Worm (Caenorhabditis elegans) whole organism, late embryonic: Measurements from ENCODE around the gene drr-2.
A peak's percentile ranks its signal among the peaks of the same experiment; 100 is the strongest.

Experiments
- C08G9.2 ChIP-seq: sonication (generic microtip); optimal IDR thresholded peaks from 2 replicates; lab custom pipeline; 2016; ENCODE audit warnings: mild to moderate bottlenecking, missing genetic modification characterization, moderate library complexity, missing compliant biosample characterization
- C38D4.7 ChIP-seq: fragments of 200-800 bp; sonication (Bioruptor generic); optimal IDR thresholded peaks from 2 replicates; lab custom pipeline; 2018; ENCODE audit warnings: mild to moderate bottlenecking, missing genetic modification characterization, moderate library complexity, missing compliant biosample characterization
- F13H6.1 ChIP-seq: sonication (generic microtip); optimal IDR thresholded peaks from 2 replicates; lab custom pipeline; 2016; ENCODE audit warnings: missing genetic modification characterization, missing compliant biosample characterization
- K02D7.2 ChIP-seq: sonication (generic microtip); optimal IDR thresholded peaks from 2 replicates; lab custom pipeline; 2017; ENCODE audit warnings: mild to moderate bottlenecking, missing genetic modification characterization, missing compliant biosample characterization
- ahr-1 ChIP-seq: sonication (generic microtip); optimal IDR thresholded peaks from 2 replicates; lab custom pipeline; 2016; ENCODE audit warnings: missing genetic modification characterization, missing compliant biosample characterization
- ceh-18 ChIP-seq: sonication (generic microtip); optimal IDR thresholded peaks from 2 replicates; lab custom pipeline; 2016; ENCODE audit warnings: missing genetic modification characterization, missing compliant biosample characterization
- ceh-2 ChIP-seq: sonication (generic microtip); optimal IDR thresholded peaks from 2 replicates; lab custom pipeline; 2016; ENCODE audit warnings: missing genotype, missing genetic modification characterization, missing compliant biosample characterization
- ceh-24 ChIP-seq: sonication (generic microtip); optimal IDR thresholded peaks from 2 replicates; lab custom pipeline; 2016; ENCODE audit warnings: mild to moderate bottlenecking, missing genetic modification characterization, missing compliant biosample characterization
- ceh-30 ChIP-seq: fragments of 150-350 bp; optimal IDR thresholded peaks from 2 replicates; lab custom pipeline; 2014; ENCODE audit warnings: missing biosample characterization, missing genetic modification characterization
- ceh-31 ChIP-seq: sonication (generic microtip); optimal IDR thresholded peaks from 2 replicates; lab custom pipeline; 2016; ENCODE audit warnings: missing genetic modification characterization, missing compliant biosample characterization
- ceh-6 ChIP-seq: fragments of 200-800 bp; sonication (Bioruptor generic); optimal IDR thresholded peaks from 2 replicates; lab custom pipeline; 2018; ENCODE audit warnings: mild to moderate bottlenecking, missing genetic modification characterization, missing compliant biosample characterization
- che-1 ChIP-seq: sonication (generic microtip); optimal IDR thresholded peaks from 2 replicates; lab custom pipeline; 2016; ENCODE audit warnings: mild to moderate bottlenecking, missing genetic modification characterization, missing compliant biosample characterization
- elt-2 ChIP-seq: sonication (generic microtip); optimal IDR thresholded peaks from 2 replicates; lab custom pipeline; 2016; ENCODE audit warnings: missing genetic modification reagents, missing genetic modification characterization, missing compliant biosample characterization
- elt-4 ChIP-seq: sonication (generic microtip); optimal IDR thresholded peaks from 2 replicates; lab custom pipeline; 2016; ENCODE audit warnings: missing genetic modification characterization, missing compliant biosample characterization
- ets-4 ChIP-seq: sonication (generic microtip); optimal IDR thresholded peaks from 2 replicates; lab custom pipeline; 2016; ENCODE audit warnings: missing genetic modification characterization, missing compliant biosample characterization
- gmeb-2 ChIP-seq: sonication (generic microtip); optimal IDR thresholded peaks from 2 replicates; lab custom pipeline; 2016; ENCODE audit warnings: missing genetic modification characterization, inconsistent platforms, missing compliant biosample characterization
- hlh-13 ChIP-seq: fragments of 200-800 bp; sonication (Bioruptor generic); optimal IDR thresholded peaks from 2 replicates; lab custom pipeline; 2018; ENCODE audit warnings: mild to moderate bottlenecking, missing genetic modification characterization, missing compliant biosample characterization
- hlh-15 ChIP-seq: sonication (generic microtip); optimal IDR thresholded peaks from 2 replicates; lab custom pipeline; 2016; ENCODE audit warnings: missing genetic modification characterization, missing compliant biosample characterization
- hlh-30 ChIP-seq: sonication (generic microtip); optimal IDR thresholded peaks from 2 replicates; lab custom pipeline; 2017; ENCODE audit warnings: antibody characterized with exemption, missing genetic modification characterization, missing compliant biosample characterization; ENCODE audit not compliant: insufficient read depth
- hlh-8 ChIP-seq: sonication (generic microtip); optimal IDR thresholded peaks from 2 replicates; lab custom pipeline; 2016; ENCODE audit warnings: missing genotype, missing genetic modification characterization, missing compliant biosample characterization
- lim-6 ChIP-seq: sonication (generic microtip); optimal IDR thresholded peaks from 2 replicates; lab custom pipeline; 2016; ENCODE audit warnings: missing genetic modification characterization, missing compliant biosample characterization
- madf-2 ChIP-seq: sonication (generic microtip); optimal IDR thresholded peaks from 2 replicates; lab custom pipeline; 2017; ENCODE audit warnings: missing genetic modification characterization, missing compliant biosample characterization
- mec-3 ChIP-seq: sonication (generic microtip); optimal IDR thresholded peaks from 2 replicates; lab custom pipeline; 2016; ENCODE audit warnings: borderline replicate concordance, missing genetic modification characterization, missing compliant biosample characterization
- nhr-11 ChIP-seq: fragments of 150-350 bp; optimal IDR thresholded peaks from 2 replicates; lab custom pipeline; 2014; ENCODE audit warnings: missing biosample characterization, missing genetic modification characterization
- nhr-232 ChIP-seq: sonication (generic microtip); optimal IDR thresholded peaks from 2 replicates; lab custom pipeline; 2016; ENCODE audit warnings: missing genetic modification characterization, missing compliant biosample characterization
- npax-4 ChIP-seq: sonication (generic microtip); optimal IDR thresholded peaks from 2 replicates; lab custom pipeline; 2016; ENCODE audit warnings: missing genetic modification characterization, missing compliant biosample characterization
- pag-3 ChIP-seq: sonication (generic microtip); optimal IDR thresholded peaks from 2 replicates; lab custom pipeline; 2016; ENCODE audit warnings: missing compliant biosample characterization, missing genetic modification characterization, borderline replicate concordance
- pax-1 ChIP-seq: fragments of 150-350 bp; optimal IDR thresholded peaks from 2 replicates; lab custom pipeline; 2014; ENCODE audit warnings: missing biosample characterization, missing genetic modification characterization
- pha-2 ChIP-seq: sonication (generic microtip); optimal IDR thresholded peaks from 2 replicates; lab custom pipeline; 2017; ENCODE audit warnings: mild to moderate bottlenecking, missing genetic modification characterization, missing compliant biosample characterization
- pha-4 ChIP-seq: fragments of 150-350 bp; optimal IDR thresholded peaks from 2 replicates; lab custom pipeline; 2018; ENCODE audit warnings: missing biosample characterization, missing genetic modification reagents, missing genetic modification characterization
- sdc-2 ChIP-seq: sonication (generic microtip); optimal IDR thresholded peaks from 2 replicates; lab custom pipeline; 2016; ENCODE audit warnings: missing genotype, missing genetic modification characterization, missing compliant biosample characterization
- sox-2 ChIP-seq: fragments of 200-800 bp; sonication (Bioruptor generic); IDR thresholded peaks from 2 replicates; pipeline ENCODE4 v1.3.6; 2022; ENCODE audit warnings: missing genetic modification reagents, missing genetic modification characterization, missing compliant biosample characterization
- syd-9 ChIP-seq: sonication (generic microtip); optimal IDR thresholded peaks from 2 replicates; lab custom pipeline; 2016; ENCODE audit warnings: mild to moderate bottlenecking, missing genetic modification characterization, moderate library complexity, missing compliant biosample characterization
- tbx-2 ChIP-seq: sonication (generic microtip); optimal IDR thresholded peaks from 2 replicates; lab custom pipeline; 2016; ENCODE audit warnings: missing genetic modification characterization, missing compliant biosample characterization
- ttx-3 ChIP-seq: sonication (generic microtip); optimal IDR thresholded peaks from 2 replicates; lab custom pipeline; 2016; ENCODE audit warnings: missing genetic modification reagents, missing genetic modification characterization, missing compliant biosample characterization
- unc-3 ChIP-seq, 2 experiments: fragments of 200-800 bp in 1 of 2; sonication (Bioruptor generic) in 1 of 2; sonication (generic microtip) in 1 of 2; conservative IDR thresholded peaks in 1 of 2; optimal IDR thresholded peaks in 1 of 2; 2 replicates each; pipeline versions ENCODE4 v1.3.6 to Lab custom; 2016 to 2022; ENCODE audit warnings: missing compliant biosample characterization in 2 of 2, missing genetic modification characterization in 2 of 2, missing genetic modification reagents in 1 of 2
- unc-42 ChIP-seq: sonication (generic microtip); optimal IDR thresholded peaks from 2 replicates; lab custom pipeline; 2016; ENCODE audit warnings: missing genotype, missing genetic modification characterization, missing compliant biosample characterization
- unc-55 ChIP-seq: sonication (generic microtip); optimal IDR thresholded peaks from 2 replicates; lab custom pipeline; 2017; ENCODE audit warnings: missing biosample characterization, missing genetic modification reagents, missing genetic modification characterization
- unc-86 ChIP-seq: sonication (generic microtip); optimal IDR thresholded peaks from 2 replicates; lab custom pipeline; 2016; ENCODE audit warnings: missing genetic modification characterization, missing compliant biosample characterization
- zip-5 ChIP-seq: sonication (generic microtip); optimal IDR thresholded peaks from 2 replicates; lab custom pipeline; 2016; ENCODE audit warnings: missing genetic modification characterization, missing compliant biosample characterization

Gene drr-2

ce11 chrIII:13633826-13634225 lies 9.5 kb downstream of the drr-2 start:
- TF ChIP-seq unc-42, result peak; percentile 66
- TF ChIP-seq ceh-24 (tag; lab: Kevin White, UChicago), result no peak

ce11 chrIII:13630708-13631107 lies 12.7 kb downstream of the drr-2 start, which contains the start of gene arrd-17:
TSS of gene arrd-17 (minus strand) at chrIII:13630808.
- no peak for TF ChIP-seq tbx-2
- TF ChIP-seq madf-2 (tag; lab: Kevin White, UChicago), result no peak
- no peak for TF ChIP-seq ceh-31 (tag; lab: Kevin White, UChicago)
- TF ChIP-seq F13H6.1 (tag; lab: Kevin White, UChicago), result no peak
- TF ChIP-seq nhr-11 (tag; lab: Kevin White, UChicago), result no peak
- TF ChIP-seq npax-4 (tag; lab: Kevin White, UChicago), result no peak
- no peak for TF ChIP-seq K02D7.2
- TF ChIP-seq ceh-30, result no peak
- no peak for TF ChIP-seq hlh-8 (tag; lab: Kevin White, UChicago)

ce11 chrIII:13626692-13627091 lies 16.7 kb downstream of the drr-2 start, which contains the start of gene T12D8.5:
TSS of gene T12D8.5 (minus strand) at chrIII:13626786.
- TF ChIP-seq ceh-18 (tag; lab: Kevin White, UChicago) (no peak), elt-2 (peak; percentile 85)

- TF ChIP-seq ttx-3 (no peak), ceh-31 (tag; lab: Kevin White, UChicago) (no peak), pag-3 (tag; lab: Kevin White, UChicago) (no peak), ets-4 (tag; lab: Kevin White, UChicago) (no peak), nhr-11 (tag; lab: Kevin White, UChicago) (no peak), che-1 (no peak), elt-2 (no peak), hlh-30 (tag; lab: Kevin White, UChicago) (no peak), unc-3 (GFP tag; conservative IDR thresholded peaks at IDR 0.05; lab: Robert Waterston, UW) (no peak), unc-3 (tag; optimal IDR thresholded peaks at IDR 0.05; lab: Kevin White, UChicago) (no peak), syd-9 (tag; lab: Kevin White, UChicago) (no peak), gmeb-2 (tag; lab: Kevin White, UChicago) (no peak), madf-2 (tag; lab: Kevin White, UChicago) (no peak), pax-1 (tag; lab: Kevin White, UChicago) (no peak), ceh-2 (tag; lab: Kevin White, UChicago) (no peak), C08G9.2 (no peak), ceh-30 (no peak)
These were observed 17.5 kb downstream of the drr-2 start for ce11 chrIII:13625650-13626430.

ce11 chrIII:13624226-13624625 lies 19.1 kb downstream of the drr-2 start, which contains the start of gene taf-9:
TSS of gene taf-9 (plus strand) at chrIII:13624276.
- TF ChIP-seq ceh-6 (GFP tag; lab: Kevin White, UChicago), result no peak
- TF ChIP-seq hlh-15 (tag; lab: Kevin White, UChicago), result no peak
- TF ChIP-seq syd-9 (tag; lab: Kevin White, UChicago), result no peak
- TF ChIP-seq hlh-13 (GFP tag; lab: Kevin White, UChicago), result no peak
- TF ChIP-seq ahr-1 (tag; lab: Kevin White, UChicago), result no peak
- TF ChIP-seq gmeb-2 (tag; lab: Kevin White, UChicago), result no peak
- no peak for TF ChIP-seq ceh-2 (tag; lab: Kevin White, UChicago)
- TF ChIP-seq nhr-232 (tag; lab: Kevin White, UChicago), result no peak
- no peak for TF ChIP-seq zip-5 (tag; lab: Kevin White, UChicago)

- TF ChIP-seq unc-86 (tag; lab: Kevin White, UChicago) (no peak), gmeb-2 (tag; lab: Kevin White, UChicago) (no peak), pha-2 (tag; lab: Kevin White, UChicago) (no peak), F13H6.1 (tag; lab: Kevin White, UChicago) (no peak), unc-42 (no peak), sdc-2 (no peak), ceh-30 (no peak), pag-3 (tag; lab: Kevin White, UChicago) (no peak), che-1 (no peak), lim-6 (tag; lab: Kevin White, UChicago) (no peak), unc-55 (GFP tag; lab: Kevin White, UChicago) (no peak), mec-3 (no peak), elt-4 (no peak), elt-2 (no peak), pha-4 (no peak), C38D4.7 (no peak), sox-2 (GFP tag; lab: Robert Waterston, UW) (no peak), unc-3 (GFP tag; conservative IDR thresholded peaks at IDR 0.05; lab: Robert Waterston, UW) (no peak), unc-3 (tag; optimal IDR thresholded peaks at IDR 0.05; lab: Kevin White, UChicago) (no peak)
These were observed 20.4 kb downstream of the drr-2 start, which contains the start of gene mlc-5 for ce11 chrIII:13623014-13623413. TSS of gene mlc-5 (plus strand) at chrIII:13623314.
